Fruit fly (Drosophila melanogaster) whole organism, embryonic: ENCODE data around the gene rno.

ENCODE experiments used
- ATbp ChIP-seq: fragments of 200-800 bp; sonication (Bioruptor generic); optimal IDR thresholded peaks from 2 replicates; lab custom pipeline; 2017; ENCODE audit warnings: missing biosample characterization, mild to moderate bottlenecking, missing genetic modification characterization, missing genetic modification reagents
- Aef1 ChIP-seq: fragments of 200-800 bp; sonication (Bioruptor generic); IDR thresholded peaks from 3 replicates; pipeline ENCODE4 v1.3.6; 2022; ENCODE audit warnings: missing biosample characterization, missing genetic modification characterization
- Bdp1 ChIP-seq: fragments of 200-800 bp; sonication (Bioruptor generic); optimal IDR thresholded peaks from 3 replicates; lab custom pipeline; 2016; ENCODE audit warnings: missing biosample characterization, missing genetic modification characterization
- CG10147 ChIP-seq: fragments of 200-800 bp; sonication (Bioruptor generic); optimal IDR thresholded peaks from 2 replicates; lab custom pipeline; 2019; ENCODE audit warnings: missing biosample characterization, mild to moderate bottlenecking, missing genetic modification characterization, moderate library complexity
- CG10431 ChIP-seq: fragments of 200-800 bp; sonication (Bioruptor generic); optimal IDR thresholded peaks from 3 replicates; lab custom pipeline; 2018; ENCODE audit warnings: missing biosample characterization, mild to moderate bottlenecking, missing genetic modification characterization
- CG11723 ChIP-seq: fragments of 200-800 bp; sonication (Bioruptor generic); optimal IDR thresholded peaks from 2 replicates; lab custom pipeline; 2017; ENCODE audit warnings: missing biosample characterization, mild to moderate bottlenecking, missing genetic modification characterization
- CG12391 ChIP-seq: fragments of 200-800 bp; sonication (Bioruptor generic); optimal IDR thresholded peaks from 3 replicates; lab custom pipeline; 2018; ENCODE audit warnings: missing biosample characterization, mild to moderate bottlenecking, missing genetic modification characterization, moderate library complexity
- CG12942 ChIP-seq: fragments of 200-800 bp; sonication (Bioruptor generic); optimal IDR thresholded peaks from 3 replicates; lab custom pipeline; 2016; ENCODE audit warnings: missing biosample characterization, missing genetic modification characterization
- CG13775 ChIP-seq: fragments of 200-800 bp; sonication (Bioruptor generic); optimal IDR thresholded peaks from 3 replicates; lab custom pipeline; 2017; ENCODE audit warnings: missing biosample characterization, mild to moderate bottlenecking, missing genetic modification characterization
- CG15479 ChIP-seq: fragments of 200-800 bp; sonication (Bioruptor generic); optimal IDR thresholded peaks from 3 replicates; lab custom pipeline; 2019; ENCODE audit warnings: missing biosample characterization, mild to moderate bottlenecking, missing genetic modification characterization, moderate library complexity
- CG17361 ChIP-seq: fragments of 200-800 bp; sonication (Bioruptor generic); IDR thresholded peaks from 3 replicates; pipeline ENCODE4 v1.3.6; 2022; ENCODE audit warnings: missing biosample characterization, missing genetic modification characterization
- CG2116 ChIP-seq: fragments of 200-800 bp; sonication (Bioruptor generic); optimal IDR thresholded peaks from 3 replicates; lab custom pipeline; 2018; ENCODE audit warnings: missing biosample characterization, mild to moderate bottlenecking, missing genetic modification characterization
- CG2199 ChIP-seq: fragments of 200-800 bp; sonication (Bioruptor generic); IDR thresholded peaks from 3 replicates; pipeline ENCODE4 v1.3.6; 2022; ENCODE audit warnings: missing biosample characterization, missing genetic modification characterization
- CG2202 ChIP-seq: fragments of 200-800 bp; sonication (Bioruptor generic); optimal IDR thresholded peaks from 2 replicates; lab custom pipeline; 2018; ENCODE audit warnings: missing biosample characterization, mild to moderate bottlenecking, missing genetic modification characterization
- CG32772 ChIP-seq: fragments of 200-800 bp; sonication (Bioruptor generic); IDR thresholded peaks from 2 replicates; pipeline ENCODE4 v1.3.6; 2022; ENCODE audit warnings: missing biosample characterization, missing genetic modification characterization
- CG3281 ChIP-seq: fragments of 200-800 bp; sonication (Bioruptor generic); optimal IDR thresholded peaks from 3 replicates; lab custom pipeline; 2017; ENCODE audit warnings: missing biosample characterization, mild to moderate bottlenecking, missing genetic modification characterization
- CG6683 ChIP-seq: fragments of 200-800 bp; sonication (Bioruptor generic); optimal IDR thresholded peaks from 2 replicates; lab custom pipeline; 2017; ENCODE audit warnings: missing biosample characterization, mild to moderate bottlenecking, missing genetic modification characterization, missing genetic modification reagents
- CG7372 ChIP-seq: fragments of 200-800 bp; sonication (Bioruptor generic); IDR thresholded peaks from 2 replicates; pipeline ENCODE4 v1.3.6; 2022; ENCODE audit warnings: missing biosample characterization, missing genetic modification characterization
- CG8281 ChIP-seq: fragments of 200-800 bp; sonication (Bioruptor generic); optimal IDR thresholded peaks from 2 replicates; lab custom pipeline; 2018; ENCODE audit warnings: missing biosample characterization, mild to moderate bottlenecking, missing genetic modification characterization, moderate library complexity
- Doc3 ChIP-seq: fragments of 200-800 bp; sonication (Bioruptor generic); IDR thresholded peaks from 3 replicates; pipeline ENCODE4 v1.3.6; 2022; ENCODE audit warnings: missing biosample characterization, missing genetic modification characterization; ENCODE audit not compliant: partially characterized antibody
- Fer1 ChIP-seq: fragments of 200-800 bp; sonication (Bioruptor generic); optimal IDR thresholded peaks from 2 replicates; lab custom pipeline; 2017; ENCODE audit warnings: missing biosample characterization, mild to moderate bottlenecking, missing genetic modification characterization
- H2.0 ChIP-seq: fragments of 200-800 bp; sonication (Bioruptor generic); IDR thresholded peaks from 2 replicates; pipeline ENCODE4 v1.3.6; 2022; ENCODE audit warnings: missing biosample characterization, missing genetic modification characterization
- HHEX ChIP-seq: fragments of 200-800 bp; sonication (Bioruptor generic); optimal IDR thresholded peaks from 3 replicates; lab custom pipeline; 2017; ENCODE audit warnings: missing biosample characterization, mild to moderate bottlenecking, missing genetic modification characterization, missing genetic modification reagents
- Hand ChIP-seq: fragments of 200-800 bp; sonication (Bioruptor generic); optimal IDR thresholded peaks from 2 replicates; lab custom pipeline; 2017; ENCODE audit warnings: mild to moderate bottlenecking, missing biosample characterization, missing genetic modification reagents, missing genetic modification characterization
- Mad ChIP-seq: fragments of 200-800 bp; sonication (Bioruptor generic); optimal IDR thresholded peaks from 2 replicates; lab custom pipeline; 2016; ENCODE audit warnings: missing biosample characterization, missing genetic modification characterization
- Med ChIP-seq: fragments of 200-800 bp; sonication (Bioruptor generic); peaks from one replicate; lab custom pipeline; 2016; ENCODE audit warnings: missing biosample characterization, missing genetic modification characterization, mild to moderate bottlenecking, inconsistent platforms, moderate library complexity
- Nf-YA ChIP-seq: fragments of 200-800 bp; sonication (Bioruptor generic); IDR thresholded peaks from 2 replicates; pipeline ENCODE4 v1.3.6; 2022; ENCODE audit warnings: missing biosample characterization, missing genetic modification characterization
- Rx ChIP-seq: fragments of 200-800 bp; sonication (Bioruptor generic); IDR thresholded peaks from 2 replicates; pipeline ENCODE4 v1.3.6; 2022; ENCODE audit warnings: missing biosample characterization, missing genetic modification characterization
- Trl ChIP-seq, 3 experiments: fragments of >200 bp in 2 of 3; fragments of 200-800 bp in 1 of 3; sonication (Bioruptor generic) in 1 of 3; optimal IDR thresholded peaks; 2 replicates in 1 of 3; 3 replicates in 2 of 3; lab custom pipeline; 2016 to 2017; ENCODE audit warnings: missing biosample characterization in 1 of 3, missing genetic modification characterization in 1 of 3
- ap ChIP-seq: fragments of 200-800 bp; sonication (Bioruptor generic); IDR thresholded peaks from 2 replicates; pipeline ENCODE4 v1.3.6; 2022; ENCODE audit warnings: missing biosample characterization, missing genetic modification characterization
- ci ChIP-seq: fragments of 200-800 bp; sonication (Bioruptor generic); IDR thresholded peaks from 3 replicates; pipeline ENCODE4 v1.3.6; 2022; ENCODE audit warnings: missing biosample characterization, missing genetic modification characterization
- danr ChIP-seq: fragments of 200-800 bp; sonication (Bioruptor generic); IDR thresholded peaks from 2 replicates; pipeline ENCODE4 v1.3.6; 2022; ENCODE audit warnings: missing biosample characterization, missing genetic modification characterization
- dmrt99B ChIP-seq: fragments of 200-800 bp; sonication (Bioruptor generic); optimal IDR thresholded peaks from 2 replicates; lab custom pipeline; 2018; ENCODE audit warnings: missing biosample characterization, mild to moderate bottlenecking, missing genetic modification characterization, moderate library complexity
- fd3F ChIP-seq: fragments of 200-800 bp; sonication (Bioruptor generic); optimal IDR thresholded peaks from 2 replicates; lab custom pipeline; 2018; ENCODE audit warnings: missing biosample characterization, mild to moderate bottlenecking, missing genetic modification characterization, moderate library complexity
- fd96Cb ChIP-seq: fragments of 200-800 bp; sonication (Bioruptor generic); optimal IDR thresholded peaks from 2 replicates; lab custom pipeline; 2018; ENCODE audit warnings: missing biosample characterization, mild to moderate bottlenecking, missing genetic modification characterization, moderate library complexity
- gsb ChIP-seq: fragments of 200-800 bp; sonication (Bioruptor generic); IDR thresholded peaks from 2 replicates; pipeline ENCODE4 v1.3.6; 2022; ENCODE audit warnings: missing biosample characterization, missing genetic modification characterization
- kah ChIP-seq: fragments of 200-800 bp; sonication (Bioruptor generic); optimal IDR thresholded peaks from 2 replicates; lab custom pipeline; 2018; ENCODE audit warnings: missing biosample characterization, mild to moderate bottlenecking, missing genetic modification characterization
- ken ChIP-seq: fragments of 200-800 bp; sonication (Bioruptor generic); IDR thresholded peaks from 3 replicates; pipeline ENCODE4 v1.3.6; 2022; ENCODE audit warnings: missing biosample characterization, missing genetic modification characterization
- klu ChIP-seq: fragments of 200-800 bp; sonication (Bioruptor generic); IDR thresholded peaks from 2 replicates; pipeline ENCODE4 v1.3.6; 2022; ENCODE audit warnings: missing biosample characterization, missing genetic modification characterization
- org-1 ChIP-seq: fragments of 200-800 bp; sonication (Bioruptor generic); optimal IDR thresholded peaks from 2 replicates; lab custom pipeline; 2017; ENCODE audit warnings: missing biosample characterization, missing genetic modification characterization
- phol ChIP-seq: fragments of 200-800 bp; sonication (Bioruptor generic); optimal IDR thresholded peaks from 3 replicates; lab custom pipeline; 2018; ENCODE audit warnings: missing biosample characterization, mild to moderate bottlenecking, missing genetic modification characterization, moderate library complexity
- pnt ChIP-seq: fragments of 200-800 bp; sonication (Bioruptor generic); optimal IDR thresholded peaks from 3 replicates; lab custom pipeline; 2016; ENCODE audit warnings: missing biosample characterization, missing genetic modification characterization
- pum ChIP-seq: fragments of 200-800 bp; sonication (Bioruptor generic); optimal IDR thresholded peaks from 2 replicates; lab custom pipeline; 2016; ENCODE audit warnings: missing biosample characterization, missing genetic modification characterization
- ranshi ChIP-seq: fragments of 200-800 bp; sonication (Bioruptor generic); IDR thresholded peaks from 2 replicates; pipeline ENCODE4 v1.3.6; 2022; ENCODE audit warnings: missing biosample characterization, missing genetic modification characterization
- repo ChIP-seq: fragments of 200-800 bp; sonication (Bioruptor generic); optimal IDR thresholded peaks from 2 replicates; lab custom pipeline; 2016; ENCODE audit warnings: missing biosample characterization, missing genetic modification characterization
- sug ChIP-seq: fragments of 200-800 bp; optimal IDR thresholded peaks from 2 replicates; lab custom pipeline; 2019; ENCODE audit warnings: missing biosample characterization, mild to moderate bottlenecking, missing genetic modification characterization, moderate library complexity
- tap ChIP-seq: fragments of 200-800 bp; optimal IDR thresholded peaks from 3 replicates; lab custom pipeline; 2019; ENCODE audit warnings: missing biosample characterization, mild to moderate bottlenecking, missing genetic modification characterization, moderate library complexity
- zfh1 ChIP-seq: fragments of 200-800 bp; sonication (Bioruptor generic); IDR thresholded peaks from 3 replicates; pipeline ENCODE4 v1.3.6; 2022; ENCODE audit warnings: missing biosample characterization, missing genetic modification characterization

rno gene

dm6 chr3L:199754-200596 lies at the start of gene rno, which contains the start of gene mri (continued):
- TF ChIP-seq gsb (GFP tag; lab: Robert Waterston, UW) (no peak), CG17361 (peak; percentile 88), CG15479 (GFP tag; lab: Kevin White, UChicago) (no peak), Hand (GFP tag; lab: Kevin White, UChicago) (no peak), zfh1 (peak; percentile 71; the same call in 2 of the 3 replicates), ap (GFP tag; lab: Robert Waterston, UW) (peak; percentile 50), fd3F (GFP tag; lab: Kevin White, UChicago) (peak; percentile 64), Aef1 (GFP tag; lab: Robert Waterston, UW) (peak; percentile 47; the same call in 2 of the 3 replicates), danr (GFP tag; lab: Robert Waterston, UW) (no peak), CG10147 (GFP tag; lab: Kevin White, UChicago) (peak; percentile 53), ATbp (GFP tag; lab: Kevin White, UChicago) (peak; percentile 7), Med (GFP tag; lab: Kevin White, UChicago) (peak; percentile 77), CG7372 (GFP tag; lab: Robert Waterston, UW) (peak; percentile 43; the same call in 1 of the 2 replicates), Bdp1 (no peak), Nf-YA (GFP tag; lab: Robert Waterston, UW) (peak; percentile 23; the same call in 1 of the 2 replicates), sug (tag; lab: Kevin White, UChicago) (peak; percentile 73), CG32772 (peak; percentile 79), tap (tag; lab: Kevin White, UChicago) (no peak), CG2199 (GFP tag; lab: Robert Waterston, UW) (no peak), HHEX (GFP tag; lab: Kevin White, UChicago) (peak; percentile 58), H2.0 (GFP tag; lab: Robert Waterston, UW) (peak; percentile 73), ranshi (peak; percentile 83), CG13775 (GFP tag; lab: Kevin White, UChicago) (peak; percentile 87), Mad (GFP tag; lab: Kevin White, UChicago) (peak; percentile 10), repo (no peak), CG8281 (tag; lab: Kevin White, UChicago) (no peak), phol (peak; percentile 99), org-1 (GFP tag; lab: Kevin White, UChicago) (no peak), CG11723 (GFP tag; lab: Kevin White, UChicago) (no peak), pum (GFP tag; lab: Kevin White, UChicago) (peak; percentile 20), Doc3 (GFP tag; lab: Robert Waterston, UW) (peak; percentile 91), Trl (optimal IDR thresholded peaks at IDR 0.05; lab: Kevin White, UChicago) (no peak), Trl (GFP tag; optimal IDR thresholded peaks at IDR 0.05; lab: Kevin White, UChicago) (no peak), CG2116 (peak; percentile 99), ci (GFP tag; lab: Robert Waterston, UW) (peak; percentile 61; the same call in 2 of the 3 replicates), klu (GFP tag; lab: Robert Waterston, UW) (peak; percentile 62; the same call in 1 of the 2 replicates), dmrt99B (tag; lab: Kevin White, UChicago) (no peak), kah (GFP tag; lab: Kevin White, UChicago) (no peak), CG3281 (GFP tag; lab: Kevin White, UChicago) (peak; percentile 48), pnt (GFP tag; lab: Kevin White, UChicago) (no peak), fd96Cb (peak; percentile 79), CG10431 (GFP tag; lab: Kevin White, UChicago) (no peak), Rx (GFP tag; lab: Robert Waterston, UW) (0 out of 2 replicates have a peak, but pooled peaks have one; percentile 19), CG12942 (GFP tag; lab: Kevin White, UChicago) (peak; percentile 63), ken (peak; percentile 64; the same call in 2 of the 3 replicates), CG2202 (tag; lab: Kevin White, UChicago) (no peak), CG12391 (tag; lab: Kevin White, UChicago) (peak; percentile 92), CG6683 (peak; percentile 15), Fer1 (GFP tag; lab: Kevin White, UChicago) (peak; percentile 16)
